Worm (Caenorhabditis elegans): ENCODE results near the gene ZC443.1.

DNA sequence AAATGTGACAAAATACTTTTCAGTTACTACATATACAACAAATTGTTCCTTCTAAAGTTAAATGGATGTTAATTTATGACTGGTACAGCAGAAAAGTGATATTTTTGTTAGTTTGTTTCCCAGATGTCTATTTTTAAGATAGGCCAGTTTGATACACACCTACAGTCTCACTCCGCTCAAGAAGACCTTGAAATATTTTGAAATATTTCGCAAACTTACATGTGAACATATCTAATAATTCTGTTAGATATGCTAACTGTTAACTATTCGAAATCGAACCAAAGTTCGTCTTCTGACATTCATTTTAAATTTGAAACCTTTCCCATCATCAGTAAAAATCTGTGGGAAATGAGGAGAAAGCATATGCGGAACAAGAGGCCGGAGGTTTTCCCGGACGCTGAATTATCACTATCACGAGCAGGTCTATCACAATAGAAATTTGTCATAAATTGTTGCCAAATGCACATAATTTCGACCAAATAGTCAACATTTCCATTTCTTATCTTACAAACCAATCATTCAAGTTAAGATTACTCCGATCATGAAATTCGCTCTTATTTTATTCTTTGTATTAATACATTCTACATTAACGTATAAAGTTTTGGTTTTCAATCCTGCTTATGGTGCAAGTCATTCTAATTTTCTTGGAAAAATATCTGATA is 10.0 kb upstream of the ZC443.1 start, which contains the start of the genes ZC443.4 and ugt-18:
- TF ChIP-seq fkh-10 (GFP tag; optimal IDR thresholded peaks at IDR 0.05) (no peak), dmd-4 (tag; optimal IDR thresholded peaks at IDR 0.05; ENCODE audit: borderline replicate concordance) (no peak), ceh-45 (GFP tag; IDR thresholded peaks at IDR 0.05) (no peak), pqm-1 (tag; optimal IDR thresholded peaks at IDR 0.05) (no peak), ama-1 (optimal IDR thresholded peaks at IDR 0.05) (no peak), lin-11 (tag; optimal IDR thresholded peaks at IDR 0.05) (no peak), elt-2 (tag; optimal IDR thresholded peaks at IDR 0.05) (no peak), nhr-11 (tag; optimal IDR thresholded peaks at IDR 0.05) (no peak), F13H6.1 (tag; optimal IDR thresholded peaks at IDR 0.05) (no peak), lim-6 (tag; optimal IDR thresholded peaks at IDR 0.05) (no peak)
